Fruit fly (Drosophila melanogaster) whole organism, embryonic: Measurements from ENCODE around the gene NaPi-III.

ENCODE experiments used
- CG10565 ChIP-seq: fragments of 200-800 bp; sonication (Bioruptor generic); optimal IDR thresholded peaks from 3 replicates; lab custom pipeline; 2016; ENCODE audit warnings: missing biosample characterization, mild to moderate bottlenecking, missing genetic modification characterization
- CG12236 ChIP-seq: fragments of 200-800 bp; sonication (Bioruptor generic); optimal IDR thresholded peaks from 2 replicates; lab custom pipeline; 2016; ENCODE audit warnings: missing biosample characterization, missing genetic modification characterization
- CG12391 ChIP-seq: fragments of 200-800 bp; sonication (Bioruptor generic); optimal IDR thresholded peaks from 3 replicates; lab custom pipeline; 2018; ENCODE audit warnings: missing biosample characterization, mild to moderate bottlenecking, missing genetic modification characterization, moderate library complexity
- CG15514 ChIP-seq: fragments of 200-800 bp; sonication (Bioruptor generic); optimal IDR thresholded peaks from 3 replicates; lab custom pipeline; 2017; ENCODE audit warnings: missing biosample characterization, missing genetic modification characterization, mild to moderate bottlenecking, moderate library complexity, missing genetic modification reagents
- CG2116 ChIP-seq: fragments of 200-800 bp; sonication (Bioruptor generic); optimal IDR thresholded peaks from 3 replicates; lab custom pipeline; 2018; ENCODE audit warnings: missing biosample characterization, mild to moderate bottlenecking, missing genetic modification characterization
- CG2120 ChIP-seq: fragments of 200-800 bp; sonication (Bioruptor generic); optimal IDR thresholded peaks from 3 replicates; lab custom pipeline; 2016; ENCODE audit warnings: missing biosample characterization, missing genetic modification characterization
- CG2129 ChIP-seq: fragments of 200-800 bp; sonication (Bioruptor generic); IDR thresholded peaks from 2 replicates; pipeline ENCODE4 v1.3.6; 2022; ENCODE audit warnings: missing biosample characterization, missing genetic modification characterization; ENCODE audit not compliant: partially characterized antibody
- CG4404 ChIP-seq: fragments of 200-800 bp; sonication (Bioruptor generic); IDR thresholded peaks from 2 replicates; pipeline ENCODE4 v1.3.6; 2022; ENCODE audit warnings: missing biosample characterization, missing genetic modification characterization
- CG4617 ChIP-seq: fragments of 200-800 bp; sonication (Bioruptor generic); optimal IDR thresholded peaks from 3 replicates; lab custom pipeline; 2016; ENCODE audit warnings: missing biosample characterization, missing genetic modification characterization, borderline replicate concordance
- CG8388 ChIP-seq: fragments of 200-800 bp; sonication (Bioruptor generic); optimal IDR thresholded peaks from 2 replicates; lab custom pipeline; 2019; ENCODE audit warnings: missing biosample characterization, mild to moderate bottlenecking, missing genetic modification characterization, moderate library complexity
- CG9609 ChIP-seq: fragments of 200-800 bp; sonication (Bioruptor generic); optimal IDR thresholded peaks from 3 replicates; lab custom pipeline; 2016; ENCODE audit warnings: missing biosample characterization, missing genetic modification characterization
- CG9727 ChIP-seq: fragments of 200-800 bp; sonication (Bioruptor generic); optimal IDR thresholded peaks from 3 replicates; lab custom pipeline; 2017; ENCODE audit warnings: missing biosample characterization, mild to moderate bottlenecking, missing genetic modification characterization
- CTCF ChIP-seq: fragments of 200-800 bp; sonication (Bioruptor generic); optimal IDR thresholded peaks from 2 replicates; lab custom pipeline; 2017; ENCODE audit warnings: missing biosample characterization, mild to moderate bottlenecking, missing genetic modification characterization, moderate library complexity
- CoRest ChIP-seq: fragments of 200-800 bp; sonication (Bioruptor generic); optimal IDR thresholded peaks from 3 replicates; lab custom pipeline; 2018; ENCODE audit warnings: missing biosample characterization, mild to moderate bottlenecking, missing genetic modification characterization, moderate library complexity
- CrebB ChIP-seq: fragments of 200-800 bp; sonication (Bioruptor generic); optimal IDR thresholded peaks from 3 replicates; lab custom pipeline; 2018; ENCODE audit warnings: missing biosample characterization, mild to moderate bottlenecking, missing genetic modification characterization
- Dp ChIP-seq: fragments of 200-800 bp; sonication (Bioruptor generic); optimal IDR thresholded peaks from 2 replicates; lab custom pipeline; 2018; ENCODE audit warnings: missing biosample characterization, mild to moderate bottlenecking, missing genetic modification characterization, moderate library complexity
- E2f2 ChIP-seq: fragments of 200-800 bp; sonication (Bioruptor generic); IDR thresholded peaks from 2 replicates; pipeline ENCODE4 v1.3.6; 2022; ENCODE audit warnings: missing biosample characterization, missing genetic modification characterization
- ERR ChIP-seq: fragments of 200-800 bp; sonication (Bioruptor generic); optimal IDR thresholded peaks from 2 replicates; lab custom pipeline; 2016; ENCODE audit warnings: missing biosample characterization, missing genetic modification characterization
- Ets97D ChIP-seq: fragments of 200-800 bp; sonication (Bioruptor generic); optimal IDR thresholded peaks from 3 replicates; lab custom pipeline; 2016; ENCODE audit warnings: missing biosample characterization, missing genetic modification characterization
- Fer1 ChIP-seq: fragments of 200-800 bp; sonication (Bioruptor generic); optimal IDR thresholded peaks from 2 replicates; lab custom pipeline; 2017; ENCODE audit warnings: missing biosample characterization, mild to moderate bottlenecking, missing genetic modification characterization
- Gsc ChIP-seq: fragments of 200-800 bp; sonication (Bioruptor generic); IDR thresholded peaks from 2 replicates; pipeline ENCODE4 v1.3.6; 2022; ENCODE audit warnings: missing biosample characterization, missing genetic modification characterization
- HLH3B ChIP-seq: fragments of 200-800 bp; sonication (Bioruptor generic); IDR thresholded peaks from 2 replicates; pipeline ENCODE4 v1.3.6; 2022; ENCODE audit warnings: missing biosample characterization, missing genetic modification characterization
- HLH54F ChIP-seq: fragments of 200-800 bp; sonication (Bioruptor generic); optimal IDR thresholded peaks from 3 replicates; lab custom pipeline; 2016; ENCODE audit warnings: missing biosample characterization, missing genetic modification characterization
- HmgD ChIP-seq: fragments of 200-800 bp; sonication (Bioruptor generic); optimal IDR thresholded peaks from 3 replicates; lab custom pipeline; 2016; ENCODE audit warnings: missing biosample characterization, missing genetic modification characterization
- Hr78 ChIP-seq, 2 experiments: fragments of 200-800 bp in 1 of 2; fragments of >200 bp in 1 of 2; sonication (Bioruptor generic) in 1 of 2; optimal IDR thresholded peaks; 2 replicates each; lab custom pipeline; 2017 to 2019; ENCODE audit warnings: missing biosample characterization in 2 of 2, missing genetic modification characterization in 2 of 2, mild to moderate bottlenecking in 1 of 2, moderate library complexity in 1 of 2
- MBD-R2 ChIP-seq: fragments of 200-800 bp; sonication (Bioruptor generic); IDR thresholded peaks from 2 replicates; pipeline ENCODE4 v1.3.6; 2022; ENCODE audit warnings: missing biosample characterization, missing genetic modification characterization
- Med ChIP-seq: fragments of 200-800 bp; sonication (Bioruptor generic); peaks from one replicate; lab custom pipeline; 2016; ENCODE audit warnings: missing biosample characterization, missing genetic modification characterization, mild to moderate bottlenecking, inconsistent platforms, moderate library complexity
- Oaz ChIP-seq: fragments of 200-800 bp; sonication (Bioruptor generic); IDR thresholded peaks from 2 replicates; pipeline ENCODE4 v1.3.6; 2022; ENCODE audit warnings: missing biosample characterization, missing genetic modification characterization
- Pdp1 ChIP-seq, 2 experiments: fragments of 200-800 bp; sonication (Bioruptor generic); optimal IDR thresholded peaks; 3 replicates each; lab custom pipeline; 2016; ENCODE audit warnings: missing biosample characterization in 2 of 2, missing genetic modification characterization in 2 of 2, mild to moderate bottlenecking in 1 of 2, moderate library complexity in 1 of 2
- Ptx1 ChIP-seq: fragments of 200-800 bp; sonication (Bioruptor generic); IDR thresholded peaks from 2 replicates; pipeline ENCODE4 v1.3.6; 2022; ENCODE audit warnings: missing biosample characterization, missing genetic modification characterization
- Scr ChIP-seq: fragments of 200-800 bp; sonication (Bioruptor generic); IDR thresholded peaks from 2 replicates; pipeline ENCODE4 v1.3.6; 2022; ENCODE audit warnings: missing biosample characterization, missing genetic modification characterization; ENCODE audit not compliant: partially characterized antibody
- Sry-δ ChIP-seq: fragments of 200-800 bp; sonication (Bioruptor generic); optimal IDR thresholded peaks from 2 replicates; lab custom pipeline; 2016; ENCODE audit warnings: missing biosample characterization, missing genetic modification characterization
- TFAM ChIP-seq: fragments of 200-800 bp; sonication (Bioruptor generic); optimal IDR thresholded peaks from 2 replicates; lab custom pipeline; 2017; ENCODE audit warnings: missing biosample characterization, missing genetic modification characterization, inconsistent platforms
- dmrt11E ChIP-seq: fragments of 200-800 bp; sonication (Bioruptor generic); optimal IDR thresholded peaks from 3 replicates; lab custom pipeline; 2018; ENCODE audit warnings: missing biosample characterization, mild to moderate bottlenecking, missing genetic modification characterization, moderate library complexity
- ftz-f1 ChIP-seq: fragments of 200-800 bp; sonication (Bioruptor generic); optimal IDR thresholded peaks from 2 replicates; lab custom pipeline; 2016; ENCODE audit warnings: missing biosample characterization, missing genetic modification characterization
- gem ChIP-seq: fragments of 200-800 bp; sonication (Bioruptor generic); optimal IDR thresholded peaks from 2 replicates; lab custom pipeline; 2019; ENCODE audit warnings: missing biosample characterization, mild to moderate bottlenecking, missing genetic modification characterization, moderate library complexity
- kah ChIP-seq: fragments of 200-800 bp; sonication (Bioruptor generic); optimal IDR thresholded peaks from 2 replicates; lab custom pipeline; 2018; ENCODE audit warnings: missing biosample characterization, mild to moderate bottlenecking, missing genetic modification characterization
- maf-S ChIP-seq: fragments of 200-800 bp; sonication (Bioruptor generic); optimal IDR thresholded peaks from 2 replicates; lab custom pipeline; 2016; ENCODE audit warnings: missing biosample characterization, missing genetic modification characterization
- nmo ChIP-seq: fragments of 200-800 bp; sonication (Bioruptor generic); optimal IDR thresholded peaks from 2 replicates; lab custom pipeline; 2018; ENCODE audit warnings: missing biosample characterization, mild to moderate bottlenecking, missing genetic modification characterization, moderate library complexity
- pros ChIP-seq: fragments of 200-800 bp; sonication (Bioruptor generic); optimal IDR thresholded peaks from 3 replicates; lab custom pipeline; 2019; ENCODE audit warnings: missing biosample characterization, mild to moderate bottlenecking, missing genetic modification characterization, moderate library complexity
- repo ChIP-seq: fragments of 200-800 bp; sonication (Bioruptor generic); optimal IDR thresholded peaks from 2 replicates; lab custom pipeline; 2016; ENCODE audit warnings: missing biosample characterization, missing genetic modification characterization
- row ChIP-seq: fragments of 200-800 bp; sonication (Bioruptor generic); IDR thresholded peaks from 3 replicates; pipeline ENCODE4 v1.3.6; 2022; ENCODE audit warnings: missing biosample characterization, missing genetic modification characterization
- sr ChIP-seq: fragments of 200-800 bp; sonication (Bioruptor generic); IDR thresholded peaks from 3 replicates; pipeline ENCODE4 v1.3.6; 2022; ENCODE audit warnings: missing biosample characterization, missing genetic modification characterization
- stc ChIP-seq: fragments of 200-800 bp; sonication (Bioruptor generic); IDR thresholded peaks from 2 replicates; pipeline ENCODE4 v1.3.6; 2022; ENCODE audit warnings: missing biosample characterization, missing genetic modification characterization
- sug ChIP-seq: fragments of 200-800 bp; optimal IDR thresholded peaks from 2 replicates; lab custom pipeline; 2019; ENCODE audit warnings: missing biosample characterization, mild to moderate bottlenecking, missing genetic modification characterization, moderate library complexity
- vnd ChIP-seq: fragments of 200-800 bp; sonication (Bioruptor generic); IDR thresholded peaks from 3 replicates; pipeline ENCODE4 v1.3.6; 2022; ENCODE audit warnings: missing biosample characterization, missing genetic modification characterization; ENCODE audit not compliant: partially characterized antibody
- yki ChIP-seq: fragments of >200 bp; optimal IDR thresholded peaks from 3 replicates; lab custom pipeline; 2018
- zen ChIP-seq: fragments of 200-800 bp; sonication (Bioruptor generic); optimal IDR thresholded peaks from 3 replicates; lab custom pipeline; 2018; ENCODE audit warnings: missing biosample characterization, mild to moderate bottlenecking, missing genetic modification characterization, moderate library complexity

NaPi-III gene

dm6 chr3L:11113198-11114197, 9.7 kb upstream of the NaPi-III start, which contains the start of gene Sod1 (continued):
- TF ChIP-seq maf-S (GFP tag; lab: Kevin White, UChicago), result peak; percentile 24
- TF ChIP-seq ERR (GFP tag; lab: Kevin White, UChicago), result peak; percentile 71
- peak; percentile 20 for TF ChIP-seq CG12391
- TF ChIP-seq Sry-δ (GFP tag; lab: Kevin White, UChicago), result peak; percentile 34
- no peak for TF ChIP-seq HLH54F (GFP tag; lab: Kevin White, UChicago)
- TF ChIP-seq CG9727 (GFP tag; lab: Kevin White, UChicago), result peak; percentile 5
- TF ChIP-seq CG4617 (GFP tag; lab: Kevin White, UChicago), result peak; percentile 40
- peak; percentile 26 for TF ChIP-seq CoRest (tag; lab: Kevin White, UChicago)
- TF ChIP-seq Fer1 (GFP tag; lab: Kevin White, UChicago), result peak; percentile 1
- no peak for TF ChIP-seq CG10565 (GFP tag; lab: Kevin White, UChicago)
- no peak for TF ChIP-seq Ptx1 (GFP tag; lab: Robert Waterston, UW)
- peak in 1 of 2 experiments; percentile 77 for TF ChIP-seq Pdp1 (GFP tag; optimal IDR thresholded peaks at IDR 0.05; lab: Kevin White, UChicago)
- TF ChIP-seq dmrt11E (tag; lab: Kevin White, UChicago), result no peak
- TF ChIP-seq gem (tag; lab: Kevin White, UChicago), result no peak
- TF ChIP-seq CrebB (tag; lab: Kevin White, UChicago), result no peak
- TF ChIP-seq vnd (GFP tag; lab: Robert Waterston, UW), result 0 out of 3 replicates have a peak, but pooled peaks have one; percentile 12
- TF ChIP-seq nmo (GFP tag; lab: Kevin White, UChicago), result peak; percentile 31
- TF ChIP-seq sug (tag; lab: Kevin White, UChicago), result no peak
- TF ChIP-seq CG15514 (GFP tag; lab: Kevin White, UChicago), result peak; percentile 98
- TF ChIP-seq Gsc, result no peak
- TF ChIP-seq CG9609 (GFP tag; lab: Kevin White, UChicago), result no peak
- TF ChIP-seq yki (lab: Kevin White, UChicago), result no peak
- peak; percentile 16 for TF ChIP-seq CG2116 (GFP tag; lab: Kevin White, UChicago)
- TF ChIP-seq CTCF (GFP tag; lab: Kevin White, UChicago), result peak; percentile 10
- peak; percentile 38 for TF ChIP-seq Ets97D (GFP tag; lab: Kevin White, UChicago)
- TF ChIP-seq kah (GFP tag; lab: Kevin White, UChicago), result no peak
- TF ChIP-seq stc (GFP tag; lab: Robert Waterston, UW), result 0 out of 2 replicates have a peak, but pooled peaks have one; percentile 22
- no peak for TF ChIP-seq pros (GFP tag; lab: Kevin White, UChicago)
- TF ChIP-seq MBD-R2 (GFP tag; lab: Robert Waterston, UW), result peak; percentile 41; the same call in 1 of the 2 replicates
- 0 out of 2 replicates have a peak, but pooled peaks have one; percentile 33 for TF ChIP-seq Scr (GFP tag; lab: Robert Waterston, UW)
- TF ChIP-seq CG12236 (GFP tag; lab: Kevin White, UChicago), result no peak
- TF ChIP-seq Dp, result peak; percentile 73
- TF ChIP-seq Med (GFP tag; lab: Kevin White, UChicago), result peak; percentile 65
- peak; percentile 81 for TF ChIP-seq E2f2 (GFP tag; lab: Robert Waterston, UW)
- TF ChIP-seq ftz-f1, result peak; percentile 90
- no peak for TF ChIP-seq CG8388
- TF ChIP-seq repo (GFP tag; lab: Kevin White, UChicago), result no peak
- TF ChIP-seq zen (tag; lab: Kevin White, UChicago), result no peak
- no peak for TF ChIP-seq CG4404 (GFP tag; lab: Robert Waterston, UW)
- TF ChIP-seq CG2120 (GFP tag; lab: Kevin White, UChicago), result peak; percentile 6
- TF ChIP-seq Hr78 (GFP tag; optimal IDR thresholded peaks at IDR 0.05; lab: Kevin White, UChicago), result peak in 1 of 2 experiments; percentile 97
- no peak for TF ChIP-seq CG2129 (GFP tag; lab: Robert Waterston, UW)
- TF ChIP-seq row, result peak; percentile 45; the same call in 2 of the 3 replicates
- TF ChIP-seq Oaz, result no peak
- peak; percentile 39 for TF ChIP-seq HmgD
- no peak for TF ChIP-seq TFAM
- TF ChIP-seq HLH3B (GFP tag; lab: Robert Waterston, UW), result no peak
- TF ChIP-seq sr (GFP tag; lab: Robert Waterston, UW), result no peak
